Fruit fly (Drosophila melanogaster): ENCODE measurements around the gene CG7126.

The CG7126 gene

dm6 chr3R:18252578-18252977 lies 50.1 kb downstream of the CG7126 start, which contains the start of gene CG12320 (continued):
- no peak for TF ChIP-seq hbn (GFP tag; IDR thresholded peaks at IDR 0.05; ENCODE audit: partially characterized antibody)
- TF ChIP-seq trem (tag; optimal IDR thresholded peaks at IDR 0.05), result peak; percentile 77
- 0 out of 2 replicates have a peak, but pooled peaks have one; percentile 25 for TF ChIP-seq Scr (GFP tag; IDR thresholded peaks at IDR 0.05; ENCODE audit: partially characterized antibody)
- peak; percentile 59 for TF ChIP-seq CG4617 (GFP tag; optimal IDR thresholded peaks at IDR 0.05; ENCODE audit: borderline replicate concordance)
- no peak for TF ChIP-seq da (GFP tag; optimal IDR thresholded peaks at IDR 0.05)
- TF ChIP-seq Hmr (GFP tag; optimal IDR thresholded peaks at IDR 0.05), result no peak
- TF ChIP-seq dmrt99B (tag; optimal IDR thresholded peaks at IDR 0.05), result no peak
- peak; percentile 94 for TF ChIP-seq E2f2 (GFP tag; IDR thresholded peaks at IDR 0.05)
- TF ChIP-seq CG8290 (GFP tag; optimal IDR thresholded peaks at IDR 0.05), result no peak
- TF ChIP-seq CG8290 (tag; optimal IDR thresholded peaks at IDR 0.05), result no peak
- no peak for TF ChIP-seq CG7357 (GFP tag; IDR thresholded peaks at IDR 0.05)
- TF ChIP-seq Jarid2 (GFP tag; optimal IDR thresholded peaks at IDR 0.05), result no peak
- no peak for TF ChIP-seq CG10654 (GFP tag; optimal IDR thresholded peaks at IDR 0.05)
- no peak for TF ChIP-seq sna (GFP tag; IDR thresholded peaks at IDR 0.05; ENCODE audit: partially characterized antibody)
- no peak for TF ChIP-seq pita (GFP tag; optimal IDR thresholded peaks at IDR 0.05)
- no peak for TF ChIP-seq CG32767 (GFP tag; IDR thresholded peaks at IDR 0.05)
- TF ChIP-seq Drgx (GFP tag; IDR thresholded peaks at IDR 0.05), result no peak
- no peak for TF ChIP-seq Hand (GFP tag; optimal IDR thresholded peaks at IDR 0.05)
- TF ChIP-seq CG2889 (GFP tag; IDR thresholded peaks at IDR 0.05), result no peak
- no peak for TF ChIP-seq CG11456 (GFP tag; IDR thresholded peaks at IDR 0.05)
- no peak for TF ChIP-seq zfh2 (GFP tag; optimal IDR thresholded peaks at IDR 0.05)
- TF ChIP-seq so (GFP tag; IDR thresholded peaks at IDR 0.05), result no peak
- no peak for TF ChIP-seq PHDP (tag; optimal IDR thresholded peaks at IDR 0.05)
- TF ChIP-seq eve (GFP tag; optimal IDR thresholded peaks at IDR 0.05), result no peak
- TF ChIP-seq grau (tag; optimal IDR thresholded peaks at IDR 0.05), result no peak
- no peak for TF ChIP-seq CG12236 (GFP tag; optimal IDR thresholded peaks at IDR 0.05)
- no peak for TF ChIP-seq Hey (tag; optimal IDR thresholded peaks at IDR 0.05)
- no peak for TF ChIP-seq CG18599 (GFP tag; optimal IDR thresholded peaks at IDR 0.05)
- TF ChIP-seq D19B (GFP tag; optimal IDR thresholded peaks at IDR 0.05), result no peak
- no peak for TF ChIP-seq Usf (GFP tag; optimal IDR thresholded peaks at IDR 0.05)
- TF ChIP-seq nerfin-2 (GFP tag; IDR thresholded peaks at IDR 0.05; ENCODE audit: partially characterized antibody), result peak; percentile 33; the same call in 1 of the 2 replicates
- no peak for TF ChIP-seq CG18262 (tag; optimal IDR thresholded peaks at IDR 0.05)
- no peak for TF ChIP-seq onecut (GFP tag; IDR thresholded peaks at IDR 0.05)
- TF ChIP-seq Max (GFP tag; optimal IDR thresholded peaks at IDR 0.05), result no peak
- TF ChIP-seq Doc2 (GFP tag; IDR thresholded peaks at IDR 0.05), result no peak
- TF ChIP-seq MTF-1 (GFP tag; optimal IDR thresholded peaks at IDR 0.05; ENCODE audit: borderline replicate concordance), result no peak
- no peak for TF ChIP-seq ATbp (GFP tag; optimal IDR thresholded peaks at IDR 0.05)
- no peak for TF ChIP-seq lmd (GFP tag; IDR thresholded peaks at IDR 0.05)
- TF ChIP-seq CG13287 (GFP tag; IDR thresholded peaks at IDR 0.05; ENCODE audit: partially characterized antibody), result peak; percentile 42; the same call in 1 of the 2 replicates
- TF ChIP-seq dati (GFP tag; IDR thresholded peaks at IDR 0.05), result no peak
- TF ChIP-seq H15 (GFP tag; IDR thresholded peaks at IDR 0.05), result no peak
- TF ChIP-seq CG9817 (tag; optimal IDR thresholded peaks at IDR 0.05), result no peak
- TF ChIP-seq CTCF (GFP tag; optimal IDR thresholded peaks at IDR 0.05), result peak; percentile 10
- TF ChIP-seq CG15479 (GFP tag; optimal IDR thresholded peaks at IDR 0.05), result no peak
- no peak for TF ChIP-seq slp2 (GFP tag; optimal IDR thresholded peaks at IDR 0.05)
- no peak for TF ChIP-seq Side (GFP tag; optimal IDR thresholded peaks at IDR 0.05)
- no peak for TF ChIP-seq pnt (GFP tag; optimal IDR thresholded peaks at IDR 0.05)
- no peak for TF ChIP-seq CG6175 (GFP tag; IDR thresholded peaks at IDR 0.05)
- no peak for TF ChIP-seq ato (GFP tag; IDR thresholded peaks at IDR 0.05; ENCODE audit: partially characterized antibody)
- peak; percentile 85 for TF ChIP-seq MBD-R2 (GFP tag; IDR thresholded peaks at IDR 0.05)
- TF ChIP-seq pan (optimal IDR thresholded peaks at IDR 0.05), result no peak
- TF ChIP-seq pan (GFP tag; optimal IDR thresholded peaks at IDR 0.05 in 1 of 2, IDR thresholded peaks at IDR 0.05 in 1 of 2), result no peak
